Fruit fly (Drosophila melanogaster) whole organism, embryonic: ENCODE data around the gene Cand1.

Experiments used
- B-H2 ChIP-seq: fragments of 200-800 bp; sonication (Bioruptor generic); optimal IDR thresholded peaks from 2 replicates; lab custom pipeline; 2018; ENCODE audit warnings: missing biosample characterization, mild to moderate bottlenecking, missing genetic modification characterization
- BEAF-32 ChIP-seq: fragments of 200-800 bp; sonication (Bioruptor generic); optimal IDR thresholded peaks from 3 replicates; lab custom pipeline; 2017; ENCODE audit warnings: missing biosample characterization, missing genetic modification characterization, mild to moderate bottlenecking, moderate library complexity, missing genetic modification reagents
- Bdp1 ChIP-seq: fragments of 200-800 bp; sonication (Bioruptor generic); optimal IDR thresholded peaks from 3 replicates; lab custom pipeline; 2016; ENCODE audit warnings: missing biosample characterization, missing genetic modification characterization
- CG11560 ChIP-seq: fragments of 200-800 bp; sonication (Bioruptor generic); IDR thresholded peaks from 3 replicates; pipeline ENCODE4 v1.3.6; 2022; ENCODE audit warnings: missing biosample characterization, missing genetic modification characterization
- CG12659 ChIP-seq: fragments of 200-800 bp; sonication (Bioruptor generic); optimal IDR thresholded peaks from 3 replicates; lab custom pipeline; 2017; ENCODE audit warnings: mild to moderate bottlenecking, missing biosample characterization, missing genetic modification reagents, missing genetic modification characterization
- CG12769 ChIP-seq: fragments of 200-800 bp; sonication (Bioruptor generic); optimal IDR thresholded peaks from 2 replicates; lab custom pipeline; 2019; ENCODE audit warnings: missing biosample characterization, mild to moderate bottlenecking, missing genetic modification characterization, moderate library complexity
- CG15696 ChIP-seq: fragments of 200-800 bp; sonication (Bioruptor generic); optimal IDR thresholded peaks from 2 replicates; lab custom pipeline; 2019; ENCODE audit warnings: missing biosample characterization, mild to moderate bottlenecking, missing genetic modification characterization, moderate library complexity
- CG16813 ChIP-seq: fragments of 200-800 bp; sonication (Bioruptor generic); IDR thresholded peaks from 3 replicates; pipeline ENCODE4 v1.3.6; 2022; ENCODE audit warnings: missing biosample characterization, missing genetic modification characterization; ENCODE audit not compliant: partially characterized antibody
- CG16863 ChIP-seq: fragments of 200-800 bp; sonication (Bioruptor generic); optimal IDR thresholded peaks from 3 replicates; lab custom pipeline; 2016; ENCODE audit warnings: missing biosample characterization, missing genetic modification characterization
- CG17385 ChIP-seq: fragments of 200-800 bp; sonication (Bioruptor generic); optimal IDR thresholded peaks from 3 replicates; lab custom pipeline; 2018; ENCODE audit warnings: missing biosample characterization, mild to moderate bottlenecking, missing genetic modification characterization
- CG1832 ChIP-seq: fragments of 200-800 bp; sonication (Bioruptor generic); optimal IDR thresholded peaks from 2 replicates; lab custom pipeline; 2017; ENCODE audit warnings: missing biosample characterization, mild to moderate bottlenecking, missing genetic modification characterization, inconsistent platforms
- CG18599 ChIP-seq: fragments of 200-800 bp; sonication (Bioruptor generic); optimal IDR thresholded peaks from 3 replicates; lab custom pipeline; 2017; ENCODE audit warnings: missing biosample characterization, missing genetic modification characterization, mild to moderate bottlenecking, moderate library complexity, missing genetic modification reagents
- CG2712 ChIP-seq: fragments of 200-800 bp; optimal IDR thresholded peaks from 3 replicates; lab custom pipeline; 2019; ENCODE audit warnings: missing biosample characterization, mild to moderate bottlenecking, missing genetic modification characterization, moderate library complexity
- CG32532 ChIP-seq: fragments of 200-800 bp; sonication (Bioruptor generic); IDR thresholded peaks from 2 replicates; pipeline ENCODE4 v1.3.6; 2022; ENCODE audit warnings: missing biosample characterization, missing genetic modification characterization
- CG32767 ChIP-seq: fragments of 200-800 bp; sonication (Bioruptor generic); IDR thresholded peaks from 2 replicates; pipeline ENCODE4 v1.3.6; 2022; ENCODE audit warnings: missing biosample characterization, missing genetic modification characterization
- CG3847 ChIP-seq: fragments of 200-800 bp; sonication (Bioruptor generic); IDR thresholded peaks from 2 replicates; pipeline ENCODE4 v1.3.6; 2022; ENCODE audit warnings: missing biosample characterization, missing genetic modification characterization
- CG4707 ChIP-seq: fragments of 200-800 bp; sonication (Bioruptor generic); optimal IDR thresholded peaks from 2 replicates; lab custom pipeline; 2018; ENCODE audit warnings: missing biosample characterization, mild to moderate bottlenecking, missing genetic modification characterization, moderate library complexity
- CG5953 ChIP-seq: fragments of 200-800 bp; sonication (Bioruptor generic); IDR thresholded peaks from 2 replicates; pipeline ENCODE4 v1.3.6; 2022; ENCODE audit warnings: missing biosample characterization, missing genetic modification characterization
- CG6854 ChIP-seq: fragments of 200-800 bp; sonication (Bioruptor generic); optimal IDR thresholded peaks from 3 replicates; lab custom pipeline; 2017; ENCODE audit warnings: missing biosample characterization, mild to moderate bottlenecking, missing genetic modification characterization
- CG7839 ChIP-seq: fragments of 200-800 bp; sonication (Bioruptor generic); optimal IDR thresholded peaks from 3 replicates; lab custom pipeline; 2018; ENCODE audit warnings: missing biosample characterization, mild to moderate bottlenecking, missing genetic modification characterization, moderate library complexity
- CG7987 ChIP-seq: fragments of 200-800 bp; sonication (Bioruptor generic); optimal IDR thresholded peaks from 2 replicates; lab custom pipeline; 2018; ENCODE audit warnings: missing biosample characterization, mild to moderate bottlenecking, missing genetic modification characterization, moderate library complexity
- CG9215 ChIP-seq: fragments of 200-800 bp; sonication (Bioruptor generic); IDR thresholded peaks from 2 replicates; pipeline ENCODE4 v1.3.6; 2022; ENCODE audit warnings: missing biosample characterization, missing genetic modification characterization
- CG9797 ChIP-seq: fragments of 200-800 bp; sonication (Bioruptor generic); optimal IDR thresholded peaks from 3 replicates; lab custom pipeline; 2018; ENCODE audit warnings: missing biosample characterization, mild to moderate bottlenecking, missing genetic modification characterization
- CG9876 ChIP-seq: fragments of 200-800 bp; sonication (Bioruptor generic); optimal IDR thresholded peaks from 2 replicates; lab custom pipeline; 2016; ENCODE audit warnings: missing biosample characterization, missing genetic modification characterization
- Deaf1 ChIP-seq: fragments of 200-800 bp; optimal IDR thresholded peaks from 3 replicates; lab custom pipeline; 2019; ENCODE audit warnings: missing biosample characterization, mild to moderate bottlenecking, missing genetic modification characterization, moderate library complexity
- Eip74EF ChIP-seq, 2 experiments: fragments of 200-800 bp in 1 of 2; fragments of >200 bp in 1 of 2; sonication (Bioruptor generic) in 1 of 2; optimal IDR thresholded peaks; 2 replicates each; lab custom pipeline; 2017 to 2019; ENCODE audit warnings: missing biosample characterization in 2 of 2, missing genetic modification characterization in 2 of 2, mild to moderate bottlenecking in 1 of 2, moderate library complexity in 1 of 2
- Fer1 ChIP-seq: fragments of 200-800 bp; sonication (Bioruptor generic); optimal IDR thresholded peaks from 2 replicates; lab custom pipeline; 2017; ENCODE audit warnings: missing biosample characterization, mild to moderate bottlenecking, missing genetic modification characterization
- HLH54F ChIP-seq: fragments of 200-800 bp; sonication (Bioruptor generic); optimal IDR thresholded peaks from 3 replicates; lab custom pipeline; 2016; ENCODE audit warnings: missing biosample characterization, missing genetic modification characterization
- HmgZ ChIP-seq: fragments of 200-800 bp; sonication (Bioruptor generic); optimal IDR thresholded peaks from 2 replicates; lab custom pipeline; 2018; ENCODE audit warnings: missing biosample characterization, mild to moderate bottlenecking, missing genetic modification characterization
- NfI ChIP-seq: fragments of 200-800 bp; sonication (Bioruptor generic); optimal IDR thresholded peaks from 3 replicates; lab custom pipeline; 2018; ENCODE audit warnings: missing biosample characterization, mild to moderate bottlenecking, missing genetic modification characterization, moderate library complexity
- Optix ChIP-seq: fragments of 200-800 bp; sonication (Bioruptor generic); IDR thresholded peaks from 3 replicates; pipeline ENCODE4 v1.3.6; 2022; ENCODE audit warnings: missing biosample characterization, missing genetic modification characterization
- chn ChIP-seq: fragments of 200-800 bp; sonication (Bioruptor generic); optimal IDR thresholded peaks from 2 replicates; lab custom pipeline; 2016; ENCODE audit warnings: missing biosample characterization, missing genetic modification characterization
- dmrt99B ChIP-seq: fragments of 200-800 bp; sonication (Bioruptor generic); optimal IDR thresholded peaks from 2 replicates; lab custom pipeline; 2018; ENCODE audit warnings: missing biosample characterization, mild to moderate bottlenecking, missing genetic modification characterization, moderate library complexity
- gcm ChIP-seq: fragments of 200-800 bp; sonication (Bioruptor generic); optimal IDR thresholded peaks from 2 replicates; lab custom pipeline; 2019; ENCODE audit warnings: missing biosample characterization, mild to moderate bottlenecking, missing genetic modification characterization, moderate library complexity
- gem ChIP-seq: fragments of 200-800 bp; sonication (Bioruptor generic); optimal IDR thresholded peaks from 2 replicates; lab custom pipeline; 2019; ENCODE audit warnings: missing biosample characterization, mild to moderate bottlenecking, missing genetic modification characterization, moderate library complexity
- gro ChIP-seq: fragments of 200-800 bp; sonication (Bioruptor generic); optimal IDR thresholded peaks from 2 replicates; lab custom pipeline; 2016; ENCODE audit warnings: missing biosample characterization, missing genetic modification characterization
- h ChIP-seq: fragments of >200 bp; optimal IDR thresholded peaks from 2 replicates; lab custom pipeline; 2017
- insv ChIP-seq, 2 experiments: fragments of 200-800 bp; sonication (Bioruptor generic); optimal IDR thresholded peaks; 3 replicates each; lab custom pipeline; 2016 to 2018; ENCODE audit warnings: missing biosample characterization in 2 of 2, missing genetic modification characterization in 2 of 2
- kah ChIP-seq: fragments of 200-800 bp; sonication (Bioruptor generic); optimal IDR thresholded peaks from 2 replicates; lab custom pipeline; 2018; ENCODE audit warnings: missing biosample characterization, mild to moderate bottlenecking, missing genetic modification characterization
- lab ChIP-seq: fragments of 200-800 bp; sonication (Bioruptor generic); optimal IDR thresholded peaks from 3 replicates; lab custom pipeline; 2017; ENCODE audit warnings: missing biosample characterization, missing genetic modification characterization, mild to moderate bottlenecking, moderate library complexity, missing genetic modification reagents
- luna ChIP-seq: fragments of 200-800 bp; sonication (Bioruptor generic); optimal IDR thresholded peaks from 2 replicates; lab custom pipeline; 2016; ENCODE audit warnings: missing biosample characterization, missing genetic modification characterization
- org-1 ChIP-seq: fragments of 200-800 bp; sonication (Bioruptor generic); optimal IDR thresholded peaks from 2 replicates; lab custom pipeline; 2017; ENCODE audit warnings: missing biosample characterization, missing genetic modification characterization
- pho ChIP-seq: fragments of 200-800 bp; sonication (Bioruptor generic); optimal IDR thresholded peaks from 2 replicates; lab custom pipeline; 2016; ENCODE audit warnings: missing biosample characterization, missing genetic modification characterization
- pum ChIP-seq: fragments of 200-800 bp; sonication (Bioruptor generic); optimal IDR thresholded peaks from 2 replicates; lab custom pipeline; 2016; ENCODE audit warnings: missing biosample characterization, missing genetic modification characterization
- schlank ChIP-seq: fragments of 200-800 bp; sonication (Bioruptor generic); optimal IDR thresholded peaks from 2 replicates; lab custom pipeline; 2018; ENCODE audit warnings: missing biosample characterization, mild to moderate bottlenecking, missing genetic modification characterization
- sima ChIP-seq: fragments of 200-800 bp; sonication (Bioruptor generic); optimal IDR thresholded peaks from 2 replicates; lab custom pipeline; 2016; ENCODE audit warnings: missing biosample characterization, missing genetic modification characterization
- stwl ChIP-seq: fragments of 200-800 bp; sonication (Bioruptor generic); optimal IDR thresholded peaks from 3 replicates; lab custom pipeline; 2018; ENCODE audit warnings: missing biosample characterization, mild to moderate bottlenecking, missing genetic modification characterization, moderate library complexity
- tna ChIP-seq: fragments of 200-800 bp; sonication (Bioruptor generic); IDR thresholded peaks from 2 replicates; pipeline ENCODE4 v1.3.6; 2022; ENCODE audit warnings: missing biosample characterization, missing genetic modification characterization; ENCODE audit not compliant: partially characterized antibody
- wdn ChIP-seq: fragments of 200-800 bp; sonication (Bioruptor generic); IDR thresholded peaks from 2 replicates; pipeline ENCODE4 v1.3.6; 2022; ENCODE audit warnings: missing biosample characterization, missing genetic modification characterization

The Cand1 gene

DNA sequence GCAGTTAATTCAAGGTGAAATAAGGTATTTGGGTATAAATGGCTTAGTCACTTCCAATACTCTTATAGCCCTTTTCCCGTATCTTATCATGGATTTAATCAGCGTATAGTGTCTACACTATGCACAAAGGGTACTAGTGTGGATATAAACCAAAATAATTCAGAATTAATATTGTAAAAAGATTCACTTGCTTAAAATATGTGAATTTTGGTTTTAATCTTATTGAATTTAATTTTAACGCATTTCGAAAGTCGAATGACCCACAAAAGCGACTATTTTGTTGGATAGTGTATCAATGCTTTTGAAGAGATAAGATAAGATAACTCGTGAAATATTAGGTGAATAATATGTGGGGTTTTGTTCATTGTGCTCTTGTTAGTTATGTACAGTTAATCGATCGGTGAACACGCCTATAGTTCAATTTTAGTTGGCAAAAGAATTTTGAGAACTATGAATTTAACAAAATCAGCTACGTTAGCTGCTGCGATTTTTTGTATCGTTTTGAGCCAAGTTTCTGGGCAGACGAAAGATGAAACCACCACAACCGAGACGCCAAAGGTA, 19.5 kb upstream of the Cand1 start, which contains the start of gene CG5096 (continued):
- peak; percentile 15 for TF ChIP-seq sima (GFP tag; lab: Kevin White, UChicago)
- TF ChIP-seq h (lab: Kevin White, UChicago), result no peak
- TF ChIP-seq CG11560 (tag; lab: Robert Waterston, UW), result no peak
- peak; percentile 95 for TF ChIP-seq Fer1 (GFP tag; lab: Kevin White, UChicago)
- TF ChIP-seq insv (GFP tag; optimal IDR thresholded peaks at IDR 0.05; lab: Kevin White, UChicago), result peak in 1 of 2 experiments; percentile 12
- no peak for TF ChIP-seq stwl (tag; lab: Kevin White, UChicago)
- TF ChIP-seq CG2712 (tag; lab: Kevin White, UChicago), result peak; percentile 90
- TF ChIP-seq CG5953 (GFP tag; lab: Robert Waterston, UW), result peak; percentile 82
- TF ChIP-seq schlank (tag; lab: Kevin White, UChicago), result peak; percentile 84
- TF ChIP-seq CG16813 (GFP tag; lab: Robert Waterston, UW), result no peak
- no peak for TF ChIP-seq tna
- TF ChIP-seq CG1832 (GFP tag; lab: Kevin White, UChicago), result no peak
- TF ChIP-seq CG4707, result peak; percentile 64
- peak; percentile 95 for TF ChIP-seq HmgZ (tag; lab: Kevin White, UChicago)
- peak; percentile 92 for TF ChIP-seq dmrt99B
- TF ChIP-seq NfI (GFP tag; lab: Kevin White, UChicago), result peak; percentile 89
- peak; percentile 76 for TF ChIP-seq HLH54F (GFP tag; lab: Kevin White, UChicago)
- TF ChIP-seq chn, result peak; percentile 55
- TF ChIP-seq pho (GFP tag; lab: Kevin White, UChicago), result peak; percentile 84
- peak; percentile 94 for TF ChIP-seq CG7839 (tag; lab: Kevin White, UChicago)
- peak; percentile 71 for TF ChIP-seq CG16863
- peak; percentile 79 for TF ChIP-seq wdn (GFP tag; lab: Robert Waterston, UW)
- TF ChIP-seq CG12659 (GFP tag; lab: Kevin White, UChicago), result peak; percentile 90
- TF ChIP-seq BEAF-32 (GFP tag; lab: Kevin White, UChicago), result no peak
- TF ChIP-seq gcm (GFP tag; lab: Kevin White, UChicago), result peak; percentile 87
- peak; percentile 53 for TF ChIP-seq pum (GFP tag; lab: Kevin White, UChicago)
- TF ChIP-seq Bdp1, result no peak
- peak; percentile 93 for TF ChIP-seq gem (tag; lab: Kevin White, UChicago)
- TF ChIP-seq Optix (GFP tag; lab: Robert Waterston, UW), result no peak
- TF ChIP-seq gro (GFP tag; lab: Kevin White, UChicago), result peak; percentile 90
- peak; percentile 82 for TF ChIP-seq CG32767
- peak; percentile 42 for TF ChIP-seq CG15696 (tag; lab: Kevin White, UChicago)
- TF ChIP-seq CG12769 (tag; lab: Kevin White, UChicago), result peak; percentile 95
- no peak for TF ChIP-seq CG9797 (GFP tag; lab: Kevin White, UChicago)
- peak; percentile 80 for TF ChIP-seq CG7987 (GFP tag; lab: Kevin White, UChicago)
- TF ChIP-seq CG9215 (GFP tag; lab: Robert Waterston, UW), result no peak; the same call in none of the 2 replicates
- peak; percentile 45 for TF ChIP-seq luna (GFP tag; lab: Kevin White, UChicago)
- TF ChIP-seq Deaf1 (tag; lab: Kevin White, UChicago), result peak; percentile 75
- TF ChIP-seq kah, result peak; percentile 67
- TF ChIP-seq CG17385 (GFP tag; lab: Kevin White, UChicago), result peak; percentile 89
- peak; percentile 82; the same call in 1 of the 2 replicates for TF ChIP-seq CG3847
- TF ChIP-seq CG6854, result peak; percentile 89
- TF ChIP-seq Eip74EF (GFP tag; optimal IDR thresholded peaks at IDR 0.05; lab: Kevin White, UChicago), result peak in 1 of 2 experiments; percentile 87
- TF ChIP-seq CG32532 (GFP tag; lab: Robert Waterston, UW), result peak; percentile 89
- TF ChIP-seq B-H2 (GFP tag; lab: Kevin White, UChicago), result peak; percentile 84
- no peak for TF ChIP-seq CG9876 (GFP tag; lab: Kevin White, UChicago)
- peak; percentile 97 for TF ChIP-seq lab (GFP tag; lab: Kevin White, UChicago)
- peak; percentile 78 for TF ChIP-seq org-1 (GFP tag; lab: Kevin White, UChicago)
- TF ChIP-seq CG18599 (GFP tag; lab: Kevin White, UChicago), result peak; percentile 97
